Worm (Caenorhabditis elegans) whole organism, L4 larva: ENCODE data around the gene oat-1.
A peak's percentile ranks its signal among the peaks of the same experiment; 100 is the strongest.

Source experiments
- F10B5.3 ChIP-seq: sonication (generic microtip); optimal IDR thresholded peaks from 2 replicates; lab custom pipeline; 2016; ENCODE audit warnings: mild to moderate bottlenecking, missing genetic modification characterization, missing compliant biosample characterization
- F26F4.8 ChIP-seq: fragments of 200-800 bp; sonication (Bioruptor generic); conservative IDR thresholded peaks from 2 replicates; pipeline ENCODE4 v1.3.6; 2022; ENCODE audit warnings: missing genetic modification characterization, missing compliant biosample characterization
- F44E2.7 ChIP-seq: fragments of 200-800 bp; sonication (Bioruptor generic); IDR thresholded peaks from 2 replicates; pipeline ENCODE4 v2.1.2; 2022; ENCODE audit warnings: missing genetic modification characterization, missing compliant biosample characterization
- R02D3.7 ChIP-seq: fragments of 150-350 bp; sonication (generic microtip); optimal IDR thresholded peaks from 3 replicates; lab custom pipeline; 2014; ENCODE audit warnings: missing biosample characterization, missing genetic modification characterization
- T20F7.1 ChIP-seq: fragments of 200-800 bp; sonication (Bioruptor generic); optimal IDR thresholded peaks from 2 replicates; lab custom pipeline; 2018; ENCODE audit warnings: mild to moderate bottlenecking, missing genetic modification characterization, missing compliant biosample characterization
- T26A8.4 ChIP-seq: fragments of 200-800 bp; sonication (Bioruptor generic); IDR thresholded peaks from 2 replicates; pipeline ENCODE4 v1.3.6; 2022; ENCODE audit warnings: missing genetic modification characterization, missing compliant biosample characterization
- Y105C5A.15 ChIP-seq: fragments of 200-800 bp; sonication (Bioruptor generic); IDR thresholded peaks from 2 replicates; pipeline ENCODE4 v1.3.6; 2022; ENCODE audit warnings: missing genetic modification characterization, missing compliant biosample characterization
- Y48G9A.11 ChIP-seq: fragments of 200-800 bp; sonication (Bioruptor generic); IDR thresholded peaks from 2 replicates; pipeline ENCODE4 v1.3.6; 2022; ENCODE audit warnings: missing genetic modification reagents, missing genetic modification characterization, missing compliant biosample characterization
- aha-1 ChIP-seq: fragments of 150-350 bp; peaks from one replicate; lab custom pipeline; 2014; ENCODE audit warnings: missing biosample characterization, missing genetic modification characterization
- ama-1 ChIP-seq: fragments of 150-350 bp; optimal IDR thresholded peaks from 2 replicates; lab custom pipeline; 2014; ENCODE audit warnings: inconsistent platforms, mixed read lengths
- arid-1 ChIP-seq: fragments of 200-800 bp; sonication (Bioruptor generic); conservative IDR thresholded peaks from 2 replicates; pipeline ENCODE4 v1.3.6; 2022; ENCODE audit warnings: missing genetic modification reagents, missing genetic modification characterization, missing compliant biosample characterization
- attf-4 ChIP-seq: sonication (generic microtip); optimal IDR thresholded peaks from 3 replicates; lab custom pipeline; 2017; ENCODE audit warnings: missing biosample characterization, missing genetic modification characterization
- ceh-62 ChIP-seq: sonication (generic microtip); optimal IDR thresholded peaks from 2 replicates; lab custom pipeline; 2017; ENCODE audit warnings: missing biosample characterization, missing genetic modification characterization
- cey-2 ChIP-seq: sonication (generic microtip); optimal IDR thresholded peaks from 3 replicates; lab custom pipeline; 2017; ENCODE audit warnings: missing genetic modification characterization, mild to moderate bottlenecking, missing compliant biosample characterization, antibody characterized with exemption, borderline replicate concordance; ENCODE audit not compliant: insufficient read depth
- daf-19 ChIP-seq: fragments of 200-800 bp; sonication (Bioruptor generic); conservative IDR thresholded peaks from 2 replicates; pipeline ENCODE4 v1.3.6; 2022; ENCODE audit warnings: missing genetic modification characterization, missing compliant biosample characterization
- dmd-6 ChIP-seq: fragments of 200-800 bp; sonication (Bioruptor generic); IDR thresholded peaks from 2 replicates; pipeline ENCODE4 v1.3.6; 2022; ENCODE audit warnings: missing genetic modification reagents, missing genetic modification characterization, missing compliant biosample characterization
- dmd-9 ChIP-seq: fragments of 200-800 bp; sonication (Bioruptor generic); IDR thresholded peaks from 2 replicates; pipeline ENCODE4 v1.3.6; 2022; ENCODE audit warnings: missing genetic modification reagents, missing genetic modification characterization, missing compliant biosample characterization
- dpl-1 ChIP-seq: fragments of 150-350 bp; optimal IDR thresholded peaks from 2 replicates; lab custom pipeline; 2014; ENCODE audit warnings: missing biosample characterization, missing genetic modification reagents, missing genetic modification characterization
- duxl-1 ChIP-seq: sonication (generic microtip); optimal IDR thresholded peaks from 2 replicates; lab custom pipeline; 2016; ENCODE audit warnings: mild to moderate bottlenecking, missing genetic modification characterization, moderate library complexity, missing compliant biosample characterization; ENCODE audit not compliant: poor library complexity
- fos-1 ChIP-seq: fragments of 150-350 bp; optimal IDR thresholded peaks from 2 replicates; lab custom pipeline; 2014; ENCODE audit warnings: missing biosample characterization, missing genetic modification characterization
- gei-8 ChIP-seq: fragments of 200-800 bp; sonication (Bioruptor generic); optimal IDR thresholded peaks from 2 replicates; lab custom pipeline; 2018; ENCODE audit warnings: mild to moderate bottlenecking, missing genetic modification characterization, missing compliant biosample characterization
- hlh-30 ChIP-seq: sonication (generic microtip); optimal IDR thresholded peaks from 2 replicates; lab custom pipeline; 2017; ENCODE audit warnings: antibody characterized with exemption, mild to moderate bottlenecking, missing genetic modification characterization, missing compliant biosample characterization; ENCODE audit not compliant: insufficient read depth
- lim-7 ChIP-seq: fragments of 200-800 bp; sonication (Bioruptor generic); IDR thresholded peaks from 2 replicates; pipeline ENCODE4 v1.3.6; 2022; ENCODE audit warnings: missing genetic modification characterization, missing compliant biosample characterization
- lin-29 ChIP-seq: fragments of 200-800 bp; sonication (Bioruptor generic); IDR thresholded peaks from 2 replicates; pipeline ENCODE4 v1.3.6; 2022; ENCODE audit warnings: missing genetic modification reagents, missing genetic modification characterization, missing compliant biosample characterization
- lir-3 ChIP-seq: sonication (generic microtip); optimal IDR thresholded peaks from 2 replicates; lab custom pipeline; 2016; ENCODE audit warnings: mild to moderate bottlenecking, missing genetic modification characterization, missing compliant biosample characterization
- mdl-1 ChIP-seq, 2 experiments: fragments of 150-350 bp in 1 of 2; sonication (generic microtip) in 1 of 2; optimal IDR thresholded peaks; 2 replicates each; lab custom pipeline; 2014 to 2017; ENCODE audit warnings: missing biosample characterization in 2 of 2, missing genetic modification characterization in 2 of 2
- mep-1 ChIP-seq: fragments of 150-350 bp; sonication (generic microtip); optimal IDR thresholded peaks from 3 replicates; lab custom pipeline; 2014; ENCODE audit warnings: missing biosample characterization, missing genetic modification characterization
- mes-2 ChIP-seq: sonication (generic microtip); optimal IDR thresholded peaks from 2 replicates; lab custom pipeline; 2016; ENCODE audit warnings: missing genotype, mild to moderate bottlenecking, missing genetic modification characterization, missing compliant biosample characterization; ENCODE audit not compliant: poor library complexity, severe bottlenecking
- mxl-3 ChIP-seq: fragments of 200-800 bp; sonication (Bioruptor generic); optimal IDR thresholded peaks from 2 replicates; lab custom pipeline; 2018; ENCODE audit warnings: mild to moderate bottlenecking, missing genetic modification characterization, missing compliant biosample characterization
- nhr-10 ChIP-seq: fragments of 150-350 bp; optimal IDR thresholded peaks from 2 replicates; lab custom pipeline; 2014; ENCODE audit warnings: missing biosample characterization, missing genetic modification characterization
- nhr-111 ChIP-seq: fragments of 200-800 bp; sonication (Bioruptor generic); optimal IDR thresholded peaks from 2 replicates; lab custom pipeline; 2018; ENCODE audit warnings: mild to moderate bottlenecking, missing genetic modification characterization, missing compliant biosample characterization
- nhr-25 ChIP-seq: sonication (generic microtip); optimal IDR thresholded peaks from 2 replicates; lab custom pipeline; 2017; ENCODE audit warnings: missing genetic modification characterization, mild to moderate bottlenecking, missing compliant biosample characterization, antibody characterized with exemption, moderate library complexity, borderline replicate concordance; ENCODE audit not compliant: insufficient read depth
- nhr-28 ChIP-seq: fragments of 150-350 bp; optimal IDR thresholded peaks from 2 replicates; lab custom pipeline; 2014; ENCODE audit warnings: missing biosample characterization, missing genetic modification characterization
- nhr-41 ChIP-seq: fragments of 200-800 bp; sonication (Bioruptor generic); IDR thresholded peaks from 2 replicates; pipeline ENCODE4 v1.3.6; 2022; ENCODE audit warnings: missing genetic modification reagents, missing genetic modification characterization, missing compliant biosample characterization
- pqm-1 ChIP-seq: sonication (generic microtip); optimal IDR thresholded peaks from 2 replicates; lab custom pipeline; 2017; ENCODE audit warnings: missing biosample characterization, missing genetic modification characterization
- rbr-2 ChIP-seq: sonication (generic microtip); optimal IDR thresholded peaks from 2 replicates; lab custom pipeline; 2016; ENCODE audit warnings: missing genotype, missing genetic modification characterization, missing compliant biosample characterization
- sdz-12 ChIP-seq: fragments of 200-800 bp; sonication (Bioruptor generic); optimal IDR thresholded peaks from 2 replicates; lab custom pipeline; 2018; ENCODE audit warnings: mild to moderate bottlenecking, missing genetic modification characterization, missing compliant biosample characterization
- set-16 ChIP-seq: fragments of 200-800 bp; sonication (Bioruptor generic); IDR thresholded peaks from 2 replicates; pipeline ENCODE4 v1.3.6; 2022; ENCODE audit warnings: missing genetic modification reagents, missing genetic modification characterization, missing compliant biosample characterization
- tra-1 ChIP-seq: fragments of 200-800 bp; sonication (Bioruptor generic); IDR thresholded peaks from 2 replicates; pipeline ENCODE4 v1.3.6; 2022; ENCODE audit warnings: missing genetic modification reagents, missing genetic modification characterization, missing compliant biosample characterization
- unc-39 ChIP-seq: sonication (generic microtip); optimal IDR thresholded peaks from 2 replicates; lab custom pipeline; 2017; ENCODE audit warnings: missing biosample characterization, missing genetic modification characterization
- zag-1 ChIP-seq: fragments of 150-350 bp; optimal IDR thresholded peaks from 2 replicates; lab custom pipeline; 2014; ENCODE audit warnings: missing biosample characterization, missing genetic modification characterization
- zfp-2 ChIP-seq: sonication (generic microtip); optimal IDR thresholded peaks from 2 replicates; lab custom pipeline; 2016; ENCODE audit warnings: mild to moderate bottlenecking, missing genetic modification characterization, missing compliant biosample characterization
- zip-11 ChIP-seq: fragments of 200-800 bp; sonication (Bioruptor generic); IDR thresholded peaks from 2 replicates; pipeline ENCODE4 v1.3.6; 2022; ENCODE audit warnings: missing genetic modification characterization, missing compliant biosample characterization
- zip-2 ChIP-seq: fragments of 150-350 bp; optimal IDR thresholded peaks from 2 replicates; lab custom pipeline; 2014; ENCODE audit warnings: missing biosample characterization, missing genetic modification characterization
- ztf-11 ChIP-seq: fragments of 150-350 bp; optimal IDR thresholded peaks from 2 replicates; lab custom pipeline; 2014; ENCODE audit warnings: missing biosample characterization, missing genetic modification characterization

oat-1 gene

ce11 chrIV:8450534-8450933, 21.9 kb downstream of the oat-1 start (continued):
- TF ChIP-seq zip-2 (tag; lab: Kevin White, UChicago) (no peak), dmd-9 (no peak), F44E2.7 (no peak), gei-8 (no peak), mes-2 (no peak), daf-19 (GFP tag; lab: Robert Waterston, UW) (no peak), nhr-41 (GFP tag; lab: Robert Waterston, UW) (no peak), zag-1 (tag; lab: Kevin White, UChicago) (no peak), ztf-11 (tag; lab: Kevin White, UChicago) (no peak), mxl-3 (peak; percentile 78), ceh-62 (no peak), lim-7 (no peak), ama-1 (lab: Kevin White, UChicago) (no peak), lin-29 (no peak), dmd-6 (peak; percentile 60), tra-1 (GFP tag; lab: Robert Waterston, UW) (no peak), fos-1 (tag; lab: Kevin White, UChicago) (no peak), F26F4.8 (GFP tag; lab: Robert Waterston, UW) (no peak), rbr-2 (no peak), arid-1 (GFP tag; lab: Robert Waterston, UW) (no peak), T26A8.4 (GFP tag; lab: Robert Waterston, UW) (no peak), hlh-30 (no peak), zip-11 (no peak), F10B5.3 (no peak), pqm-1 (tag; lab: Kevin White, UChicago) (peak; percentile 96), mdl-1 (tag; optimal IDR thresholded peaks at IDR 0.05; lab: Kevin White, UChicago) (peak in 1 of 2 experiments; percentile 23), nhr-25 (no peak), duxl-1 (tag; lab: Kevin White, UChicago) (no peak), nhr-10 (tag; lab: Kevin White, UChicago) (no peak), Y105C5A.15 (no peak), set-16 (GFP tag; lab: Robert Waterston, UW) (no peak), sdz-12 (no peak), T20F7.1 (GFP tag; lab: Kevin White, UChicago) (no peak), mep-1 (no peak), zfp-2 (tag; lab: Kevin White, UChicago) (no peak), lir-3 (tag; lab: Kevin White, UChicago) (no peak), unc-39 (tag; lab: Kevin White, UChicago) (no peak), R02D3.7 (tag; lab: Kevin White, UChicago) (no peak), Y48G9A.11 (GFP tag; lab: Robert Waterston, UW) (no peak)

DNA sequence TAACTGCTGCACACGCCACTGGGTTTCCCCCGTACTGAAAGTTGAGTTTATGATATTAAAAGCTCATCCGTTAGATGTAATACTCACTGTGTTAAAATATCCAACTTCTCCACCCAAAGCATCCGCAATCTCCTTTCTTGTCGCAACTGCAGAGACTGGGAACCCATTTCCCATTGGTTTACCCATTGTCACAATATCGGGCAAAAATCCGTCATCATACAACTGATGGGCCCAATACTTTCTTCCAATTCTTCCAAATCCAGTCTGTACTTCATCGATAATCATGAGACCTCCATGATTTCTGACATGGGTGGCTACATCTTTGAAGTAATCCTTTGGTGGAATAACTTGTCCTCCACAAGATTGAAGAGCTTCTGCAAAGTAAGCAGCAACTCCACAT, 22.5 kb downstream of the oat-1 start:
- TF ChIP-seq nhr-111 (GFP tag; lab: Kevin White, UChicago) (no peak), aha-1 (tag; lab: Kevin White, UChicago) (peak; percentile 98)

DNA sequence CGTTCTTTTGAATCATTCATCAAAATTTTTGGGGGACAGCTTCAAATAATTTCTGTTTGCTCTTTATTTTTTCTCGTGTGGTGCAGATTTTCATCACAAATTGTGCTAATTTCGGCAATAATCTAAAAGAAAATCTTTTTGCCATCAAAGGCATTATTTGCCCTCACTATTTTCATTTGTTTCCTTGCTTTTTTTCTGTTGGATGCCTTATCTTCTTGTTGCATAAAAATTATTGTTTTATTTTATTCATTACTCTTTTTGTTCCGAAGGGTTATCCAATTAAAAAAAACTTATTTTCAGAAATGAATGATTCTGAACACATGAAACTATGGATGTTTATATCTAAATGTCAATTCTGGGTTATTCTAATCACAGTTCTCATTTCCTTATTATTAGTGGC, 25.5 kb downstream of the oat-1 start, which contains the start of gene T01B11.1:
Gene T01B11.1, plus strand, starts transcription at position 301 of the 400 bp plus-strand sequence.
- no peak for TF ChIP-seq dpl-1 (GFP tag; lab: Kevin White, UChicago)
- no peak for TF ChIP-seq pqm-1 (tag; lab: Kevin White, UChicago)
- TF ChIP-seq attf-4 (tag; lab: Kevin White, UChicago) = no peak
- TF ChIP-seq cey-2 (tag; lab: Kevin White, UChicago) = no peak
- TF ChIP-seq nhr-28 (tag; lab: Kevin White, UChicago) = no peak
